Worm (Caenorhabditis elegans) whole organism, early embryonic: ENCODE results near the gene clec-83.

Experiments
- F13C5.2 ChIP-seq: sonication (generic microtip); optimal IDR thresholded peaks from 2 replicates; lab custom pipeline; 2017; ENCODE audit warnings: mild to moderate bottlenecking, missing genetic modification characterization, inconsistent platforms, missing compliant biosample characterization
- aly-1 ChIP-seq: sonication (generic microtip); optimal IDR thresholded peaks from 2 replicates; lab custom pipeline; 2016; ENCODE audit warnings: missing genetic modification characterization, missing compliant biosample characterization
- ama-1 ChIP-seq: fragments of 150-350 bp; optimal IDR thresholded peaks from 2 replicates; lab custom pipeline; 2014
- ceh-13 ChIP-seq: fragments of 200-800 bp; sonication (Bioruptor generic); optimal IDR thresholded peaks from 2 replicates; lab custom pipeline; 2018; ENCODE audit warnings: mild to moderate bottlenecking, missing genetic modification characterization, missing compliant biosample characterization
- ceh-36 ChIP-seq: sonication (generic microtip); optimal IDR thresholded peaks from 2 replicates; lab custom pipeline; 2016; ENCODE audit warnings: missing genetic modification characterization, inconsistent platforms, missing compliant biosample characterization
- ets-7 ChIP-seq: sonication (generic microtip); optimal IDR thresholded peaks from 2 replicates; lab custom pipeline; 2016; ENCODE audit warnings: missing genotype, missing genetic modification characterization, missing compliant biosample characterization
- flt-1 ChIP-seq: fragments of 200-800 bp; sonication (Bioruptor generic); IDR thresholded peaks from 2 replicates; pipeline ENCODE4 v1.3.6; 2022; ENCODE audit warnings: missing genetic modification characterization, missing compliant biosample characterization
- hmbx-1 ChIP-seq: sonication (generic microtip); optimal IDR thresholded peaks from 2 replicates; lab custom pipeline; 2016; ENCODE audit warnings: mild to moderate bottlenecking, missing genetic modification characterization, missing compliant biosample characterization
- hnd-1 ChIP-seq: sonication (generic microtip); optimal IDR thresholded peaks from 2 replicates; lab custom pipeline; 2016; ENCODE audit warnings: missing genetic modification characterization, missing compliant biosample characterization
- pes-1 ChIP-seq: fragments of 200-800 bp; sonication (Bioruptor generic); IDR thresholded peaks from 2 replicates; pipeline ENCODE4 v1.3.6; 2022; ENCODE audit warnings: missing genetic modification reagents, missing genetic modification characterization, missing compliant biosample characterization
- scrt-1 ChIP-seq: fragments of 200-800 bp; sonication (Bioruptor generic); IDR thresholded peaks from 2 replicates; pipeline ENCODE4 v1.3.6; 2022; ENCODE audit warnings: missing genetic modification characterization, missing compliant biosample characterization
- sea-1 ChIP-seq: fragments of 200-800 bp; sonication (Bioruptor generic); conservative IDR thresholded peaks from 2 replicates; pipeline ENCODE4 v1.3.6; 2022; ENCODE audit warnings: missing genetic modification characterization, missing compliant biosample characterization
- tbx-11 ChIP-seq: fragments of 200-800 bp; sonication (Bioruptor generic); IDR thresholded peaks from 2 replicates; pipeline ENCODE4 v1.3.6; 2022; ENCODE audit warnings: missing genetic modification characterization, missing compliant biosample characterization
- tra-4 ChIP-seq: sonication (generic microtip); optimal IDR thresholded peaks from 2 replicates; lab custom pipeline; 2017; ENCODE audit warnings: missing genetic modification characterization, missing compliant biosample characterization

ce11 chrIV:2801004-2801403 is 40.3 kb downstream of the clec-83 start:
- TF ChIP-seq pes-1 (GFP tag; lab: Robert Waterston, UW) (peak; percentile 54; the same call in 1 of the 2 replicates), ceh-13 (GFP tag; lab: Kevin White, UChicago) (no peak), flt-1 (GFP tag; lab: Robert Waterston, UW) (0 out of 2 replicates have a peak, but pooled peaks have one; percentile 13), ceh-36 (tag; lab: Kevin White, UChicago) (no peak), sea-1 (GFP tag; lab: Robert Waterston, UW) (no peak), scrt-1 (GFP tag; lab: Robert Waterston, UW) (peak; percentile 38; the same call in 1 of the 2 replicates), hmbx-1 (tag; lab: Kevin White, UChicago) (no peak), ama-1 (lab: Kevin White, UChicago) (no peak), hnd-1 (tag; lab: Kevin White, UChicago) (no peak), F13C5.2 (no peak), ets-7 (tag; lab: Kevin White, UChicago) (no peak), tra-4 (tag; lab: Kevin White, UChicago) (no peak), tbx-11 (no peak), aly-1 (no peak)
